Fruit fly (Drosophila melanogaster) whole organism, prepupa: ENCODE data around the gene modSP.

Source experiments
- Blimp-1 ChIP-seq: fragments of 200-800 bp; sonication (Bioruptor generic); optimal IDR thresholded peaks from 3 replicates; lab custom pipeline; 2017; ENCODE audit warnings: missing biosample characterization, missing genetic modification characterization, mild to moderate bottlenecking, moderate library complexity, missing genetic modification reagents
- CG10631 ChIP-seq: fragments of 200-800 bp; sonication (Bioruptor generic); optimal IDR thresholded peaks from 2 replicates; lab custom pipeline; 2016; ENCODE audit warnings: missing biosample characterization, missing genetic modification characterization
- CG11902 ChIP-seq: fragments of 200-800 bp; sonication (Bioruptor generic); optimal IDR thresholded peaks from 3 replicates; lab custom pipeline; 2016; ENCODE audit warnings: missing biosample characterization, missing genetic modification characterization
- CG15336 ChIP-seq: fragments of 200-800 bp; sonication (Bioruptor generic); IDR thresholded peaks from 2 replicates; pipeline ENCODE4 v1.3.6; 2022; ENCODE audit warnings: missing biosample characterization, missing genetic modification characterization
- CG1621 ChIP-seq: fragments of 200-800 bp; sonication (Bioruptor generic); optimal IDR thresholded peaks from 3 replicates; lab custom pipeline; 2018; ENCODE audit warnings: missing biosample characterization, mild to moderate bottlenecking, missing genetic modification characterization
- CG3032 ChIP-seq: fragments of 200-800 bp; optimal IDR thresholded peaks from 2 replicates; lab custom pipeline; 2019; ENCODE audit warnings: missing biosample characterization, mild to moderate bottlenecking, missing genetic modification characterization, moderate library complexity
- CG31627 ChIP-seq: fragments of 200-800 bp; sonication (Bioruptor generic); optimal IDR thresholded peaks from 3 replicates; lab custom pipeline; 2016; ENCODE audit warnings: missing biosample characterization, missing genetic modification characterization
- CG32006 ChIP-seq: fragments of 200-800 bp; sonication (Bioruptor generic); optimal IDR thresholded peaks from 3 replicates; lab custom pipeline; 2017; ENCODE audit warnings: missing biosample characterization, mild to moderate bottlenecking, missing genetic modification characterization
- CG3919 ChIP-seq: fragments of 200-800 bp; sonication (Bioruptor generic); optimal IDR thresholded peaks from 3 replicates; lab custom pipeline; 2016; ENCODE audit warnings: missing biosample characterization, missing genetic modification characterization
- CG4318 ChIP-seq: fragments of 200-800 bp; sonication (Bioruptor generic); optimal IDR thresholded peaks from 3 replicates; lab custom pipeline; 2017; ENCODE audit warnings: missing biosample characterization, mild to moderate bottlenecking, missing genetic modification characterization
- CG6163 ChIP-seq: fragments of 200-800 bp; sonication (Bioruptor generic); IDR thresholded peaks from 3 replicates; pipeline ENCODE4 v1.3.6; 2022; ENCODE audit warnings: missing biosample characterization, missing genetic modification characterization
- CG6276 ChIP-seq: fragments of 200-800 bp; sonication (Bioruptor generic); optimal IDR thresholded peaks from 2 replicates; lab custom pipeline; 2017; ENCODE audit warnings: missing biosample characterization, mild to moderate bottlenecking, missing genetic modification characterization
- CG6808 ChIP-seq: fragments of 200-800 bp; sonication (Bioruptor generic); optimal IDR thresholded peaks from 3 replicates; lab custom pipeline; 2017; ENCODE audit warnings: missing biosample characterization, missing genetic modification characterization, mild to moderate bottlenecking, moderate library complexity, missing genetic modification reagents
- CG6854 ChIP-seq: fragments of 200-800 bp; sonication (Bioruptor generic); optimal IDR thresholded peaks from 2 replicates; lab custom pipeline; 2017; ENCODE audit warnings: missing biosample characterization, mild to moderate bottlenecking, missing genetic modification characterization
- CG8119 ChIP-seq: fragments of 200-800 bp; sonication (Bioruptor generic); IDR thresholded peaks from 3 replicates; pipeline ENCODE4 v1.3.6; 2022; ENCODE audit warnings: missing biosample characterization, missing genetic modification characterization
- CG8632 ChIP-seq: fragments of 200-800 bp; sonication (Bioruptor generic); optimal IDR thresholded peaks from 3 replicates; lab custom pipeline; 2016; ENCODE audit warnings: missing biosample characterization, missing genetic modification characterization
- CG9139 ChIP-seq: fragments of 200-800 bp; sonication (Bioruptor generic); optimal IDR thresholded peaks from 3 replicates; lab custom pipeline; 2017; ENCODE audit warnings: missing biosample characterization, mild to moderate bottlenecking, missing genetic modification characterization
- Eip75B ChIP-seq: fragments of 200-800 bp; sonication (Bioruptor generic); optimal IDR thresholded peaks from 3 replicates; lab custom pipeline; 2016; ENCODE audit warnings: missing biosample characterization, missing genetic modification characterization
- Eip78C ChIP-seq: fragments of 200-800 bp; sonication (Bioruptor generic); peaks from one replicate; lab custom pipeline; 2016; ENCODE audit warnings: missing biosample characterization, missing genetic modification characterization
- Eip93F ChIP-seq: fragments of 200-800 bp; sonication (Bioruptor generic); optimal IDR thresholded peaks from 2 replicates; lab custom pipeline; 2016; ENCODE audit warnings: missing biosample characterization, mild to moderate bottlenecking, missing genetic modification characterization
- Ets96B ChIP-seq: fragments of 200-800 bp; optimal IDR thresholded peaks from 2 replicates; lab custom pipeline; 2019; ENCODE audit warnings: missing biosample characterization, mild to moderate bottlenecking, missing genetic modification characterization, moderate library complexity
- Hr39 ChIP-seq: fragments of 200-800 bp; sonication (Bioruptor generic); optimal IDR thresholded peaks from 2 replicates; lab custom pipeline; 2016; ENCODE audit warnings: missing biosample characterization, missing genetic modification characterization
- Hr4 ChIP-seq: fragments of 200-800 bp; sonication (Bioruptor generic); optimal IDR thresholded peaks from 3 replicates; lab custom pipeline; 2016; ENCODE audit warnings: missing biosample characterization, missing genetic modification characterization
- Sox102F ChIP-seq: fragments of 200-800 bp; sonication (Bioruptor generic); optimal IDR thresholded peaks from 2 replicates; lab custom pipeline; 2016; ENCODE audit warnings: missing biosample characterization, mild to moderate bottlenecking, missing genetic modification characterization
- acj6 ChIP-seq: fragments of 200-800 bp; sonication (Bioruptor generic); optimal IDR thresholded peaks from 3 replicates; lab custom pipeline; 2016; ENCODE audit warnings: missing biosample characterization, missing genetic modification characterization
- cyc ChIP-seq: fragments of 200-800 bp; sonication (Bioruptor generic); optimal IDR thresholded peaks from 3 replicates; lab custom pipeline; 2016; ENCODE audit warnings: missing biosample characterization, missing genetic modification characterization
- dac ChIP-seq: fragments of 200-800 bp; sonication (Bioruptor generic); optimal IDR thresholded peaks from 2 replicates; lab custom pipeline; 2017; ENCODE audit warnings: missing biosample characterization, mild to moderate bottlenecking, missing genetic modification characterization
- dsx ChIP-seq: fragments of 200-800 bp; optimal IDR thresholded peaks from 3 replicates; lab custom pipeline; 2019; ENCODE audit warnings: missing biosample characterization, mild to moderate bottlenecking, missing genetic modification characterization, moderate library complexity; ENCODE audit not compliant: poor library complexity, severe bottlenecking
- fd59A ChIP-seq: fragments of 200-800 bp; sonication (Bioruptor generic); optimal IDR thresholded peaks from 2 replicates; lab custom pipeline; 2017; ENCODE audit warnings: missing biosample characterization, mild to moderate bottlenecking, missing genetic modification characterization, missing genetic modification reagents
- fkh ChIP-seq: fragments of 200-800 bp; sonication (Bioruptor generic); optimal IDR thresholded peaks from 3 replicates; lab custom pipeline; 2017; ENCODE audit warnings: missing biosample characterization, mild to moderate bottlenecking, missing genetic modification characterization, moderate library complexity
- lz ChIP-seq: fragments of 200-800 bp; sonication (Bioruptor generic); optimal IDR thresholded peaks from 3 replicates; lab custom pipeline; 2016; ENCODE audit warnings: missing biosample characterization, missing genetic modification characterization
- pdm3 ChIP-seq: fragments of 200-800 bp; sonication (Bioruptor generic); optimal IDR thresholded peaks from 3 replicates; lab custom pipeline; 2016; ENCODE audit warnings: missing biosample characterization, missing genetic modification characterization
- svp ChIP-seq: fragments of 200-800 bp; sonication (Bioruptor generic); peaks from one replicate; lab custom pipeline; 2016; ENCODE audit warnings: missing biosample characterization, missing genetic modification characterization
- vri ChIP-seq: fragments of 200-800 bp; sonication (Bioruptor generic); optimal IDR thresholded peaks from 3 replicates; lab custom pipeline; 2016; ENCODE audit warnings: missing biosample characterization, mild to moderate bottlenecking, missing genetic modification characterization

modSP gene

DNA sequence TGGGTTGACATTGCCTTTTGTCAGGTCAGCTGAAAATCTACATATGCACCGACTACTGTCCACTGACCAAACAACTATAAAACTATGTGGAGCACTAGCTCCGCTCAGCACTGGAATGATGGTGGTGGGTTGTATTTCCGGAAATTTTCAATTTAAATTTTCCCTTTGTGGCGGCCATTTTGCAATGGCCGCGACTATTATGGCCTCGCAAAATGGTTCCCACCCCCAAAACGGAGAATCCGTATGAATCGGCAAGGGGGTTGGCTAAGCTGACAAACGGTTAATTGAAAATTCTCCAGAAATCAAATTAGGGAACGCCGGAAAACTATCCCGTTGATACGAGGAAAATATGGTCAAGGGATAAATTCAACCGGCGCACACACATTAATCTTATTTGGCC, 27.4 kb upstream of the modSP start:
- TF ChIP-seq CG1621 (tag; lab: Kevin White, UChicago) (no peak), Blimp-1 (no peak), Eip75B (GFP tag; lab: Kevin White, UChicago) (no peak), CG9139 (no peak), Hr4 (no peak), dsx (GFP tag; lab: Kevin White, UChicago) (no peak), acj6 (GFP tag; lab: Kevin White, UChicago) (no peak), Hr39 (GFP tag; lab: Kevin White, UChicago) (no peak), CG6808 (GFP tag; lab: Kevin White, UChicago) (no peak), CG4318 (GFP tag; lab: Kevin White, UChicago) (no peak), CG3032 (no peak), vri (GFP tag; lab: Kevin White, UChicago) (no peak), CG3919 (GFP tag; lab: Kevin White, UChicago) (no peak), CG31627 (no peak)

DNA sequence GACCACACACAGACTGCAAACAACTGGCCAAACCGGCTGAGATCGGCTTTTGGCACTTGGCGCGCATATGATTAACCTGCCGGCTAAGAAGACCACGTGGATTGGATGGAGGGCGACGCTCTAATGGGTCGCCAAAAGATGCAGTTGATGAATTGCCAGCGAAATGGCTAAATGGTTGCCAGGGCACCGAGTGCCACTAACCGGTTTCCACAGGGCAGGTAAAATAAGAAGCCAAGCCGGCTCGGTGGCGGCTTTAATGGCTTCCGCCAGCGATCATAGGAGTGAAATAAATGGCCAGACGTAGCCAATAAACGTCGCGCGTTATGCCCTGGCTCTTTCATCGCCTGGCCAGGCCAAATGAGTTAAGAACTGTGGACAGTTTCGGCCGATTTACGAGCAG, 22.5 kb upstream of the modSP start:
- no peak for TF ChIP-seq CG1621 (tag; lab: Kevin White, UChicago)
- peak; percentile 19 for TF ChIP-seq Eip78C

DNA sequence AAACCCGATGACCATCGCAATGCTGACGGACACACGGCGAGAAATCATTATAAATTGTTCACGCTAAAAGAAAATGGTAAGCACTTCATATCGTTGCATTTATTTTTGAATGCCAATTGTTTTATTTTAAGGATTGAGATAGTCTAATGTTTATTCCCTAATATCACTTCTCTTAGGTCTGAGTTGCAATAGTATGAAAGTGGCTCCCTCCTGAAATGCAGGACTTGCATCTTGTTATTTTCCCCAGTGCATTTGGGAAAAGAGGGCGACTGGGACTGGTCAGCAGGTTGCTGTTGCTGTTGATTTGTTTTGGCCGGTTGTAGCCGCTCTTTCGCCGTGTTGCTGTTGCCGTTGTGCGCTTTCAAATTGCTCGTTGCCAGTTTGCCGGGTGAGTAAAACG, 21.1 kb upstream of the modSP start:
- TF ChIP-seq CG15336 (GFP tag; lab: Robert Waterston, UW) (peak; percentile 24; the same call in 1 of the 2 replicates), dac (no peak), CG32006 (GFP tag; lab: Kevin White, UChicago) (peak; percentile 20), Hr39 (GFP tag; lab: Kevin White, UChicago) (peak; percentile 13), CG4318 (GFP tag; lab: Kevin White, UChicago) (peak; percentile 2), Sox102F (GFP tag; lab: Kevin White, UChicago) (peak; percentile 8), vri (GFP tag; lab: Kevin White, UChicago) (no peak), CG6276 (GFP tag; lab: Kevin White, UChicago) (peak; percentile 6), CG3032 (peak; percentile 22), Eip75B (GFP tag; lab: Kevin White, UChicago) (peak; percentile 4), cyc (no peak), CG8119 (GFP tag; lab: Robert Waterston, UW) (no peak), svp (GFP tag; lab: Kevin White, UChicago) (peak; percentile 50), Eip78C (peak; percentile 78), pdm3 (no peak)

DNA sequence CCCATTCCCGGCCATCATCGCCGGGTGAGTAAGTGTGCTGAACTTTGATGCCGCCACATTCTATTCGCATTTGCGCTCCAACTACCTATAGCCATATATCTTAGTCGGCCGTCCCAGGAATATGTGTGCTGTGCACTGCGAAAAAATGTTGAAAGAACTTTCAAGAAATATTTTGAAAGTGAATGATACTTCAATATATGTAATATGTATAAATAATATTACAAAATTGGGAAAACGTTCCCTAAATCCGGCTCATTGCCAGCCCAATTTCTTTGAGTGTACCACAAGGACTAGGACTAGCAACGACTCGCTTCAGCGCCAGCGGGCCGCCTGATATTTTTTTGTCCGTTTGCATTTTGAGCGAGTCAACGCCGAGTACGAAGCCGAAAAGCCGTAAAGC, 17.7 kb upstream of the modSP start:
- TF ChIP-seq CG15336 (GFP tag; lab: Robert Waterston, UW) (no peak), CG32006 (GFP tag; lab: Kevin White, UChicago) (peak; percentile 12)

DNA sequence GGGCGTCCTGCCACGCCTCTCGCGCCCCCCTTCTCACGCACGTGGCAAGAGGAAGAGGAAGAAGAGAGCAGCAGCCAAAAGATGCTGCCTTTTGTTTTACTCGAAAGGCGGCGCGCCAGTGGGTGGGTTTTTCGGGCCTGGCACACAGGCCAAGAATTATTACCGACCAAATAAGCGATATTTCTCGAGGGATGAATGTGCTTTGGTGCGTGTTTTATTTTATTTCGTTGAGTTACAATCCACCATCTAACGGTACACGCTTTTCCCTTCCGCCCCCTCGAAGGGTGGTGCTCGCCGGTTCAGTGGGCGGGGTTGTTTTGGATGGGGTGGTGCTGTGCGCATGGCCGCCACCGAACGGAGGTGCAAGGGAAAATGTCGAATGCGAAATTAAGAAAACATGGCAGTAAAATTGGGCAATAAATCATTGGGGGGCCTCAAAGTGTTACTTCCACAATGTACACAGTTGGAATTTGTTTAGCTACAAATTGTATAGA, 16.8 kb upstream of the modSP start:
- TF ChIP-seq fkh (GFP tag; lab: Kevin White, UChicago) (no peak), svp (GFP tag; lab: Kevin White, UChicago) (peak; percentile 1), dsx (GFP tag; lab: Kevin White, UChicago) (no peak), CG10631 (GFP tag; lab: Kevin White, UChicago) (no peak), CG32006 (GFP tag; lab: Kevin White, UChicago) (no peak), CG8632 (no peak), pdm3 (no peak), CG11902 (GFP tag; lab: Kevin White, UChicago) (no peak)

DNA sequence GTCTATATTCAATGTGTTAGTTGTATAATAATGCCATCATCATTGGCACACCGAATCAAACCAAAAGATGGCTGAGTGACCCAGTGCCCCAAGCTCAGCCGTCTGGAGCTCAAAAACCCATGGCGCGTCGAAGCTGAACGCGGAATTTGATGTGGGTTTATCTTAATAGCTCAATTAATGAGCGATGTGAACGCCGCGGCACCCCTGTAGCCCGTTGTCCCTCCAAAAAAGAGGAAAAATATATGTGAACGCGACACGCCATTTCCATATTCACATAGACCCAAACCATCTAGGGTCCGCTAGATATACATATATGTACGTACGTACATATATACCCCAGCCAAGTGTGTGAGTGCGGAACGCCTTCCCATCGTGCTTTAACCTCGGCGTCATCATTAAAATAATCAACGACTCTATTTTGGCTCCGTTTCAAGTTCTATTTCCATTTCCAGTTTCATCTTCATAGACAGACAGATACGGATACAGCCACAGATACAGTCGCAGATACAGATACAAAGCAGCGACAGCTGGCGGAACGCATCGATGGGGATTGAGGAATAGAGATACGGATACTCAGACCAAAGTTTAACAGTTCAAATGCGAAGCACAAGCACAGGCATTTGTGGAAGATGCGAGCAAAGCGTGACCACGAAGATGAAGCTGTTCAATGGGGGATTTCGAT, 8.8 kb upstream of the modSP start:
- TF ChIP-seq cyc (no peak), Eip75B (GFP tag; lab: Kevin White, UChicago) (no peak), Eip93F (GFP tag; lab: Kevin White, UChicago) (no peak), CG15336 (GFP tag; lab: Robert Waterston, UW) (no peak), Ets96B (tag; lab: Kevin White, UChicago) (no peak), CG8632 (no peak), CG6808 (GFP tag; lab: Kevin White, UChicago) (no peak), fd59A (GFP tag; lab: Kevin White, UChicago) (no peak), CG6854 (GFP tag; lab: Kevin White, UChicago) (no peak), pdm3 (no peak), acj6 (GFP tag; lab: Kevin White, UChicago) (no peak), dac (no peak), CG6163 (GFP tag; lab: Robert Waterston, UW) (no peak), lz (GFP tag; lab: Kevin White, UChicago) (no peak)
